Fruit fly (Drosophila melanogaster): ENCODE data around the gene CG12773.

dm6 chrX:1341528-1341927 is 12.3 kb downstream of the CG12773 start, which contains the start of gene CG11409:
- TF ChIP-seq Dfd (GFP tag; optimal IDR thresholded peaks at IDR 0.05) (no peak), HLH106 (tag; optimal IDR thresholded peaks at IDR 0.05) (no peak), usp (GFP tag; optimal IDR thresholded peaks at IDR 0.05) (no peak)

All from whole organism, wandering third instar larva.